Fruit fly (Drosophila melanogaster): ENCODE measurements around the gene SelR.

DNA sequence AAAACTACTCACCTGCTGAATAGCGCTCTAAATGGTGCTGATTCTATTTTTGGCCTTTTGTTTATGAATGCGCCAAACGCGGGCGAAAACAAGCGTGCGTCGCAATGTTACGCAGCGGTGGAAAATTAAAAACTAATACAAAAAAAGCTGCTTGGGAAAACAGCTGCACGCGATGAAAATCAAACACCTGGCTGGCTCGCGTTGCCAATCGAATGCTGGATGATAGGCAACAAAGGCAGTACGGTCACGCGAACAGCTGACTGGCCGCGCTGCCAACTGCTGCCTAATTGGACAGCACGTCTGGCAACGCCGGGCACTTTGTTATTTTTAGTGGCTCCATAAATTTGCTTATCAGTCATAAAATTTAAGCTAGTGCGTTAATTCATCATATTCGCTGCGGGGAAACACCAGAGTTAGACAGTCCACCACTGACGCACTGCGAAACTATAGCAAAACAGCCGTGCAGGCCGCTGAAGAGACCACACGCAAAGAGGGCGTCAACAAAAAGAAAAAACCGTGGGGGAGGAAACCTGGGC is at the start of gene SelR, which contains the start of gene Tsp86D:
- TF ChIP-seq jing (GFP tag; optimal IDR thresholded peaks at IDR 0.05) (no peak), dpn (GFP tag; optimal IDR thresholded peaks at IDR 0.05) (no peak), sens (GFP tag) (peak; percentile 20)

All from whole organism, embryonic.